Worm (Caenorhabditis elegans) whole organism, L4 larva: ENCODE data around the gene anp-1.

Experiments used
- D1046.2 ChIP-seq: fragments of 200-800 bp; sonication (Bioruptor generic); IDR thresholded peaks from 2 replicates; pipeline ENCODE4 v1.3.6; 2022; ENCODE audit warnings: missing genetic modification characterization, missing compliant biosample characterization
- F26F4.8 ChIP-seq: fragments of 200-800 bp; sonication (Bioruptor generic); conservative IDR thresholded peaks from 2 replicates; pipeline ENCODE4 v1.3.6; 2022; ENCODE audit warnings: missing genetic modification characterization, missing compliant biosample characterization
- F37D6.2 ChIP-seq: sonication (generic microtip); optimal IDR thresholded peaks from 2 replicates; lab custom pipeline; 2016; ENCODE audit warnings: mild to moderate bottlenecking, missing genetic modification characterization, missing compliant biosample characterization
- F44E2.7 ChIP-seq: fragments of 200-800 bp; sonication (Bioruptor generic); IDR thresholded peaks from 2 replicates; pipeline ENCODE4 v2.1.2; 2022; ENCODE audit warnings: missing genetic modification characterization, missing compliant biosample characterization
- T20F7.1 ChIP-seq: fragments of 200-800 bp; sonication (Bioruptor generic); optimal IDR thresholded peaks from 2 replicates; lab custom pipeline; 2018; ENCODE audit warnings: mild to moderate bottlenecking, missing genetic modification characterization, missing compliant biosample characterization
- Y48G9A.11 ChIP-seq: fragments of 200-800 bp; sonication (Bioruptor generic); IDR thresholded peaks from 2 replicates; pipeline ENCODE4 v1.3.6; 2022; ENCODE audit warnings: missing genetic modification reagents, missing genetic modification characterization, missing compliant biosample characterization
- Y5F2A.4 ChIP-seq: fragments of 200-800 bp; sonication (Bioruptor generic); optimal IDR thresholded peaks from 2 replicates; lab custom pipeline; 2018; ENCODE audit warnings: mild to moderate bottlenecking, missing genetic modification characterization, missing compliant biosample characterization
- ama-1 ChIP-seq: fragments of 150-350 bp; optimal IDR thresholded peaks from 2 replicates; lab custom pipeline; 2014; ENCODE audit warnings: inconsistent platforms, mixed read lengths
- ceh-20 ChIP-seq: fragments of 200-800 bp; sonication (Bioruptor generic); IDR thresholded peaks from 2 replicates; pipeline ENCODE4 v1.3.6; 2022; ENCODE audit warnings: missing genetic modification reagents, missing genetic modification characterization, missing compliant biosample characterization
- ceh-28 ChIP-seq: fragments of 150-350 bp; optimal IDR thresholded peaks from 2 replicates; lab custom pipeline; 2014; ENCODE audit warnings: missing biosample characterization, missing genetic modification reagents, missing genetic modification characterization
- ceh-32 ChIP-seq: sonication (generic microtip); optimal IDR thresholded peaks from 2 replicates; lab custom pipeline; 2016; ENCODE audit warnings: mild to moderate bottlenecking, missing genetic modification characterization, missing compliant biosample characterization; ENCODE audit not compliant: poor library complexity
- ceh-82 ChIP-seq: sonication (generic microtip); optimal IDR thresholded peaks from 2 replicates; lab custom pipeline; 2017; ENCODE audit warnings: missing biosample characterization, missing genetic modification characterization
- ctbp-1 ChIP-seq: fragments of 200-800 bp; sonication (Bioruptor generic); IDR thresholded peaks from 2 replicates; pipeline ENCODE4 v1.3.6; 2022; ENCODE audit warnings: missing genetic modification reagents, missing genetic modification characterization, missing compliant biosample characterization
- daf-12 ChIP-seq: fragments of 150-350 bp; optimal IDR thresholded peaks from 2 replicates; lab custom pipeline; 2014; ENCODE audit warnings: missing biosample characterization, missing genetic modification reagents, missing genetic modification characterization
- dmd-8 ChIP-seq: fragments of 200-800 bp; sonication (Bioruptor generic); IDR thresholded peaks from 2 replicates; pipeline ENCODE4 v1.3.6; 2022; ENCODE audit warnings: missing genetic modification characterization, missing compliant biosample characterization
- dve-1 ChIP-seq: sonication (generic microtip); optimal IDR thresholded peaks from 2 replicates; lab custom pipeline; 2017; ENCODE audit warnings: antibody characterized with exemption, mild to moderate bottlenecking, missing genetic modification characterization, missing compliant biosample characterization; ENCODE audit not compliant: insufficient read depth
- egl-27 ChIP-seq: sonication (generic microtip); optimal IDR thresholded peaks from 3 replicates; lab custom pipeline; 2017; ENCODE audit warnings: missing biosample characterization, missing genetic modification reagents, missing genetic modification characterization
- egl-43 ChIP-seq: fragments of 200-800 bp; sonication (Bioruptor generic); IDR thresholded peaks from 2 replicates; pipeline ENCODE4 v1.3.6; 2022; ENCODE audit warnings: missing genetic modification reagents, missing genetic modification characterization, missing compliant biosample characterization
- fkh-10 ChIP-seq: fragments of 150-350 bp; optimal IDR thresholded peaks from 2 replicates; lab custom pipeline; 2014; ENCODE audit warnings: missing biosample characterization, missing genetic modification reagents, missing genetic modification characterization
- fos-1 ChIP-seq: fragments of 150-350 bp; optimal IDR thresholded peaks from 2 replicates; lab custom pipeline; 2014; ENCODE audit warnings: missing biosample characterization, missing genetic modification characterization
- hlh-30 ChIP-seq: sonication (generic microtip); optimal IDR thresholded peaks from 2 replicates; lab custom pipeline; 2017; ENCODE audit warnings: antibody characterized with exemption, mild to moderate bottlenecking, missing genetic modification characterization, missing compliant biosample characterization; ENCODE audit not compliant: insufficient read depth
- jun-1 ChIP-seq: fragments of 150-350 bp; optimal IDR thresholded peaks from 2 replicates; lab custom pipeline; 2014; ENCODE audit warnings: missing biosample characterization, missing genetic modification reagents, missing genetic modification characterization
- lim-7 ChIP-seq: fragments of 200-800 bp; sonication (Bioruptor generic); IDR thresholded peaks from 2 replicates; pipeline ENCODE4 v1.3.6; 2022; ENCODE audit warnings: missing genetic modification characterization, missing compliant biosample characterization
- lir-3 ChIP-seq: sonication (generic microtip); optimal IDR thresholded peaks from 2 replicates; lab custom pipeline; 2016; ENCODE audit warnings: mild to moderate bottlenecking, missing genetic modification characterization, missing compliant biosample characterization
- lsy-2 ChIP-seq, 2 experiments: fragments of 150-350 bp in 1 of 2; sonication (generic microtip) in 1 of 2; optimal IDR thresholded peaks; 2 replicates each; lab custom pipeline; 2014 to 2017; ENCODE audit warnings: missing biosample characterization in 2 of 2, missing genetic modification characterization in 2 of 2
- madf-5 ChIP-seq, 2 experiments: fragments of 200-800 bp; sonication (Bioruptor generic); IDR thresholded peaks; 2 replicates each; pipeline ENCODE4 v1.3.6; 2022; ENCODE audit warnings: missing compliant biosample characterization in 2 of 2, missing genetic modification characterization in 2 of 2
- madf-9 ChIP-seq: fragments of 200-800 bp; sonication (Bioruptor generic); conservative IDR thresholded peaks from 2 replicates; pipeline ENCODE4 v1.3.6; 2022; ENCODE audit warnings: missing genetic modification reagents, missing genetic modification characterization, missing compliant biosample characterization
- mdl-1 ChIP-seq, 2 experiments: fragments of 150-350 bp in 1 of 2; sonication (generic microtip) in 1 of 2; optimal IDR thresholded peaks; 2 replicates each; lab custom pipeline; 2014 to 2017; ENCODE audit warnings: missing biosample characterization in 2 of 2, missing genetic modification characterization in 2 of 2
- mdt-29 ChIP-seq: fragments of 200-800 bp; sonication (Bioruptor generic); IDR thresholded peaks from 2 replicates; pipeline ENCODE4 v1.3.6; 2022; ENCODE audit warnings: missing genetic modification reagents, missing genetic modification characterization, missing compliant biosample characterization
- mes-2 ChIP-seq: sonication (generic microtip); optimal IDR thresholded peaks from 2 replicates; lab custom pipeline; 2016; ENCODE audit warnings: missing genotype, mild to moderate bottlenecking, missing genetic modification characterization, missing compliant biosample characterization; ENCODE audit not compliant: poor library complexity, severe bottlenecking
- nhr-10 ChIP-seq: fragments of 150-350 bp; optimal IDR thresholded peaks from 2 replicates; lab custom pipeline; 2014; ENCODE audit warnings: missing biosample characterization, missing genetic modification characterization
- nhr-237 ChIP-seq: sonication (generic microtip); optimal IDR thresholded peaks from 2 replicates; lab custom pipeline; 2017; ENCODE audit warnings: missing biosample characterization, missing genetic modification characterization
- nhr-25 ChIP-seq: sonication (generic microtip); optimal IDR thresholded peaks from 2 replicates; lab custom pipeline; 2017; ENCODE audit warnings: missing genetic modification characterization, mild to moderate bottlenecking, missing compliant biosample characterization, antibody characterized with exemption, moderate library complexity, borderline replicate concordance; ENCODE audit not compliant: insufficient read depth
- nhr-41 ChIP-seq: fragments of 200-800 bp; sonication (Bioruptor generic); IDR thresholded peaks from 2 replicates; pipeline ENCODE4 v1.3.6; 2022; ENCODE audit warnings: missing genetic modification reagents, missing genetic modification characterization, missing compliant biosample characterization
- nhr-42 ChIP-seq: fragments of 200-800 bp; sonication (Bioruptor generic); IDR thresholded peaks from 2 replicates; pipeline ENCODE4 v1.3.6; 2022; ENCODE audit warnings: missing genetic modification characterization, missing compliant biosample characterization
- nhr-48 ChIP-seq: sonication (generic microtip); optimal IDR thresholded peaks from 2 replicates; lab custom pipeline; 2016; ENCODE audit warnings: mild to moderate bottlenecking, missing genetic modification characterization, missing compliant biosample characterization
- pha-4 ChIP-seq, 2 experiments: fragments of 150-350 bp in 1 of 2; fragments of 200-800 bp in 1 of 2; sonication (Bioruptor generic) in 1 of 2; IDR thresholded peaks in 1 of 2; optimal IDR thresholded peaks in 1 of 2; 2 replicates each; pipeline versions ENCODE4 v1.3.6 to Lab custom; 2014 to 2022; ENCODE audit warnings: missing genetic modification characterization in 2 of 2, missing genetic modification reagents in 2 of 2, missing biosample characterization in 1 of 2, missing compliant biosample characterization in 1 of 2
- pqm-1 ChIP-seq: sonication (generic microtip); optimal IDR thresholded peaks from 2 replicates; lab custom pipeline; 2017; ENCODE audit warnings: missing biosample characterization, missing genetic modification characterization
- sdz-12 ChIP-seq: fragments of 200-800 bp; sonication (Bioruptor generic); optimal IDR thresholded peaks from 2 replicates; lab custom pipeline; 2018; ENCODE audit warnings: mild to moderate bottlenecking, missing genetic modification characterization, missing compliant biosample characterization
- set-16 ChIP-seq: fragments of 200-800 bp; sonication (Bioruptor generic); IDR thresholded peaks from 2 replicates; pipeline ENCODE4 v1.3.6; 2022; ENCODE audit warnings: missing genetic modification reagents, missing genetic modification characterization, missing compliant biosample characterization
- skn-1 ChIP-seq: fragments of 150-350 bp; optimal IDR thresholded peaks from 2 replicates; lab custom pipeline; 2014; ENCODE audit warnings: missing biosample characterization, missing genetic modification characterization
- snpc-1.2 ChIP-seq: fragments of 200-800 bp; sonication (Bioruptor generic); IDR thresholded peaks from 2 replicates; pipeline ENCODE4 v1.3.6; 2022; ENCODE audit warnings: missing genetic modification reagents, missing genetic modification characterization, missing compliant biosample characterization
- spr-1 ChIP-seq: sonication (generic microtip); optimal IDR thresholded peaks from 2 replicates; lab custom pipeline; 2016; ENCODE audit warnings: mild to moderate bottlenecking, missing genetic modification characterization, missing compliant biosample characterization
- unc-62 ChIP-seq, 3 experiments: fragments of 150-350 bp in 1 of 3; sonication (generic microtip); optimal IDR thresholded peaks in 2 of 3; peaks in 1 of 3; 1 replicate in 1 of 3; 2 replicates in 2 of 3; lab custom pipeline; 2014 to 2017; ENCODE audit warnings: missing biosample characterization in 3 of 3, missing genetic modification characterization in 3 of 3, missing genetic modification reagents in 3 of 3, missing genotype in 1 of 3
- vab-7 ChIP-seq: fragments of 200-800 bp; sonication (Bioruptor generic); IDR thresholded peaks from 2 replicates; pipeline ENCODE4 v1.3.6; 2022; ENCODE audit warnings: missing genetic modification reagents, missing genetic modification characterization, missing compliant biosample characterization
- zip-11 ChIP-seq: fragments of 200-800 bp; sonication (Bioruptor generic); IDR thresholded peaks from 2 replicates; pipeline ENCODE4 v1.3.6; 2022; ENCODE audit warnings: missing genetic modification characterization, missing compliant biosample characterization
- ztf-11 ChIP-seq: fragments of 150-350 bp; optimal IDR thresholded peaks from 2 replicates; lab custom pipeline; 2014; ENCODE audit warnings: missing biosample characterization, missing genetic modification characterization
- ztf-7 ChIP-seq: fragments of 150-350 bp; optimal IDR thresholded peaks from 2 replicates; lab custom pipeline; 2014; ENCODE audit warnings: missing biosample characterization, missing genetic modification characterization

The anp-1 gene

ce11 chrV:12818486-12818885 is 40.8 kb upstream of the anp-1 start:
- TF ChIP-seq snpc-1.2 (GFP tag; lab: Robert Waterston, UW), result no peak
- peak in 1 of 2 experiments; percentile 10 for TF ChIP-seq unc-62 (GFP tag; optimal IDR thresholded peaks at IDR 0.05 in 1 of 2; lab: Kevin White, UChicago)
- TF ChIP-seq unc-62 (tag; optimal IDR thresholded peaks at IDR 0.05; lab: Kevin White, UChicago), result no peak
- TF ChIP-seq ctbp-1 (GFP tag; lab: Robert Waterston, UW), result no peak

- no peak for TF ChIP-seq vab-7 (GFP tag; lab: Robert Waterston, UW)
- TF ChIP-seq ztf-11, result no peak
- no peak for TF ChIP-seq madf-9 (GFP tag; lab: Robert Waterston, UW)
- TF ChIP-seq ceh-20 (GFP tag; lab: Robert Waterston, UW), result no peak
- TF ChIP-seq egl-43 (GFP tag; lab: Robert Waterston, UW), result no peak
- TF ChIP-seq ceh-28 (tag; lab: Kevin White, UChicago), result no peak
- no peak for TF ChIP-seq set-16
- TF ChIP-seq spr-1 (tag; lab: Kevin White, UChicago), result no peak
- peak; percentile 83 for TF ChIP-seq hlh-30
- no peak for TF ChIP-seq nhr-25
- TF ChIP-seq ctbp-1 (GFP tag; lab: Robert Waterston, UW), result no peak
- TF ChIP-seq egl-27 (tag; lab: Kevin White, UChicago), result no peak
- TF ChIP-seq madf-5 (GFP tag; IDR thresholded peaks at IDR 0.05; lab: Robert Waterston, UW), result no peak
- no peak for TF ChIP-seq dmd-8 (GFP tag; lab: Robert Waterston, UW)
- TF ChIP-seq ceh-32 (tag; lab: Kevin White, UChicago), result no peak
- TF ChIP-seq F26F4.8 (GFP tag; lab: Robert Waterston, UW), result no peak
- TF ChIP-seq fos-1 (tag; lab: Kevin White, UChicago), result no peak
- no peak for TF ChIP-seq mes-2
- TF ChIP-seq jun-1 (tag; lab: Kevin White, UChicago), result no peak
- no peak for TF ChIP-seq pha-4 (GFP tag; IDR thresholded peaks at IDR 0.05; lab: Robert Waterston, UW)
- TF ChIP-seq pha-4 (tag; optimal IDR thresholded peaks at IDR 0.05; lab: Kevin White, UChicago), result no peak
- TF ChIP-seq mdt-29, result no peak
- no peak for TF ChIP-seq T20F7.1 (GFP tag; lab: Kevin White, UChicago)
- TF ChIP-seq nhr-48 (tag; lab: Kevin White, UChicago), result no peak
- no peak for TF ChIP-seq D1046.2 (GFP tag; lab: Robert Waterston, UW)
- no peak for TF ChIP-seq lim-7 (GFP tag; lab: Robert Waterston, UW)
- TF ChIP-seq ama-1 (lab: Kevin White, UChicago), result no peak
- no peak for TF ChIP-seq zip-11 (GFP tag; lab: Robert Waterston, UW)
- TF ChIP-seq Y48G9A.11 (GFP tag; lab: Robert Waterston, UW), result no peak
- TF ChIP-seq daf-12 (tag; lab: Kevin White, UChicago), result no peak
- no peak for TF ChIP-seq unc-62 (GFP tag; optimal IDR thresholded peaks at IDR 0.05 in 1 of 2; lab: Kevin White, UChicago)
- no peak for TF ChIP-seq unc-62 (tag; optimal IDR thresholded peaks at IDR 0.05; lab: Kevin White, UChicago)
- peak; percentile 61 for TF ChIP-seq fkh-10 (GFP tag; lab: Kevin White, UChicago)
- TF ChIP-seq lir-3 (tag; lab: Kevin White, UChicago), result no peak
- no peak for TF ChIP-seq Y5F2A.4 (GFP tag; lab: Kevin White, UChicago)
- no peak for TF ChIP-seq nhr-41 (GFP tag; lab: Robert Waterston, UW)
- no peak for TF ChIP-seq pqm-1
- peak in 1 of 2 experiments; percentile 70 for TF ChIP-seq mdl-1 (tag; optimal IDR thresholded peaks at IDR 0.05; lab: Kevin White, UChicago)
- no peak for TF ChIP-seq ceh-82
- TF ChIP-seq nhr-42 (GFP tag; lab: Robert Waterston, UW), result no peak
- no peak for TF ChIP-seq nhr-10 (tag; lab: Kevin White, UChicago)
- no peak for TF ChIP-seq F44E2.7 (GFP tag; lab: Robert Waterston, UW)
- no peak for TF ChIP-seq ztf-7
- no peak for TF ChIP-seq nhr-237 (tag; lab: Kevin White, UChicago)
- peak; percentile 3 to 50 for TF ChIP-seq lsy-2 (tag; optimal IDR thresholded peaks at IDR 0.05; lab: Kevin White, UChicago)
- TF ChIP-seq dve-1 (tag; lab: Kevin White, UChicago), result no peak
- no peak for TF ChIP-seq sdz-12 (GFP tag; lab: Kevin White, UChicago)
- TF ChIP-seq skn-1, result no peak
- TF ChIP-seq F37D6.2 (tag; lab: Kevin White, UChicago), result peak; percentile 75
Measured at ce11 chrV:12819155-12819554, 40.1 kb upstream of the anp-1 start.
